Worm (Caenorhabditis elegans) whole organism, early embryonic: Measurements from ENCODE around the gene C49F8.14.

Experiments
- F13C5.2 ChIP-seq: sonication (generic microtip); optimal IDR thresholded peaks from 2 replicates; lab custom pipeline; 2017; ENCODE audit warnings: mild to moderate bottlenecking, missing genetic modification characterization, inconsistent platforms, missing compliant biosample characterization
- aly-1 ChIP-seq: sonication (generic microtip); optimal IDR thresholded peaks from 2 replicates; lab custom pipeline; 2016; ENCODE audit warnings: missing genetic modification characterization, missing compliant biosample characterization
- ama-1 ChIP-seq: fragments of 150-350 bp; optimal IDR thresholded peaks from 2 replicates; lab custom pipeline; 2014
- flt-1 ChIP-seq: fragments of 200-800 bp; sonication (Bioruptor generic); IDR thresholded peaks from 2 replicates; pipeline ENCODE4 v1.3.6; 2022; ENCODE audit warnings: missing genetic modification characterization, missing compliant biosample characterization
- pes-1 ChIP-seq: fragments of 200-800 bp; sonication (Bioruptor generic); IDR thresholded peaks from 2 replicates; pipeline ENCODE4 v1.3.6; 2022; ENCODE audit warnings: missing genetic modification reagents, missing genetic modification characterization, missing compliant biosample characterization
- scrt-1 ChIP-seq: fragments of 200-800 bp; sonication (Bioruptor generic); IDR thresholded peaks from 2 replicates; pipeline ENCODE4 v1.3.6; 2022; ENCODE audit warnings: missing genetic modification characterization, missing compliant biosample characterization
- sea-1 ChIP-seq: fragments of 200-800 bp; sonication (Bioruptor generic); conservative IDR thresholded peaks from 2 replicates; pipeline ENCODE4 v1.3.6; 2022; ENCODE audit warnings: missing genetic modification characterization, missing compliant biosample characterization
- tbx-37 ChIP-seq: fragments of 200-800 bp; sonication (Bioruptor generic); conservative IDR thresholded peaks from 2 replicates; pipeline ENCODE4 v1.3.6; 2022; ENCODE audit warnings: missing genetic modification reagents, missing genetic modification characterization, missing compliant biosample characterization
- tra-4 ChIP-seq: sonication (generic microtip); optimal IDR thresholded peaks from 2 replicates; lab custom pipeline; 2017; ENCODE audit warnings: missing genetic modification characterization, missing compliant biosample characterization

DNA sequence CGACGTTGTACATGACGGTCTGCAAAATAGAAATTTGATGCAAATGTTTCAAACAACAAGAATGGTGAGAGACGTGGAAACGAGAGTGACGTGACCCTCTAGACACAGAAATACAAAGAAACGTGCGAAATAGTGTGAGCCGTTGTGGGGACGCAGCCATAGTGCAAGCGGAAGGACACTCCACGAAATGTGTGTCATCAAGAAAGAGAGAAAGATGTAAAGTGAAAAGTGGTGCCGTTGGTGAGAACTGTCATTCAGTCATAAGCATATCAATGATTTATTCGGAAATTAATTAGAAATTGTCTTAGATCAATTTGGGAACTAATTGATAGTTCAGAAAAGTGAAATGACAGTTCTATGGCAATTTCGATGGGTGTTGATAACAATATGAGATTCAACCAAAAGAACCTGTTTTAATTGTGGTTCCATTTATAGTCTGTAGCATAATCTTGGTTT is 43.2 kb upstream of the C49F8.14 start, which contains the start of gene C29F7.3:
- TF ChIP-seq ama-1 (lab: Kevin White, UChicago) (no peak), flt-1 (GFP tag; lab: Robert Waterston, UW) (no peak), tra-4 (tag; lab: Kevin White, UChicago) (no peak), scrt-1 (no peak), aly-1 (tag; lab: Kevin White, UChicago) (peak; percentile 6), sea-1 (GFP tag; lab: Robert Waterston, UW) (no peak), F13C5.2 (tag; lab: Kevin White, UChicago) (no peak), tbx-37 (GFP tag; lab: Robert Waterston, UW) (no peak), pes-1 (no peak)
